Worm (Caenorhabditis elegans): ENCODE measurements around the gene syg-2.
A peak's percentile ranks its signal among the peaks of the same experiment; 100 is the strongest.

syg-2 gene

ce11 chrX:14636712-14637111 lies 18.1 kb upstream of the syg-2 start:
- no peak for TF ChIP-seq repo-1 (tag; optimal IDR thresholded peaks at IDR 0.05)
- TF ChIP-seq nfyb-1 (GFP tag; IDR thresholded peaks at IDR 0.05), result 0 out of 2 replicates have a peak, but pooled peaks have one; percentile 67
- peak in 1 of 3 experiments; percentile 30 for TF ChIP-seq lin-35 (GFP tag; optimal IDR thresholded peaks at IDR 0.05)
- TF ChIP-seq C17E4.6 (GFP tag; IDR thresholded peaks at IDR 0.05), result no peak
- TF ChIP-seq nhr-27 (tag; optimal IDR thresholded peaks at IDR 0.05), result no peak
- TF ChIP-seq hlh-26 (GFP tag; conservative IDR thresholded peaks at IDR 0.05), result no peak
- TF ChIP-seq ceh-27 (GFP tag; optimal IDR thresholded peaks at IDR 0.05), result peak; percentile 20
- peak; percentile 55 for TF ChIP-seq K12H6.12 (tag; optimal IDR thresholded peaks at IDR 0.05)
- no peak for TF ChIP-seq nhr-90 (tag; optimal IDR thresholded peaks at IDR 0.05)
- peak; percentile 94 for TF ChIP-seq zfh-2 (GFP tag; conservative IDR thresholded peaks at IDR 0.05)
- no peak for TF ChIP-seq unc-62 (GFP tag; optimal IDR thresholded peaks at IDR 0.05)
- TF ChIP-seq Y56A3A.18 (GFP tag; IDR thresholded peaks at IDR 0.05), result 0 out of 2 replicates have a peak, but pooled peaks have one; percentile 16
- no peak for TF ChIP-seq sptf-2 (GFP tag; optimal IDR thresholded peaks at IDR 0.05)
- TF ChIP-seq aptf-3 (GFP tag; IDR thresholded peaks at IDR 0.05), result 0 out of 2 replicates have a peak, but pooled peaks have one; percentile 41

ce11 chrX:14637445-14637844 lies 17.3 kb upstream of the syg-2 start:
- no peak for TF ChIP-seq chd-7 (tag; optimal IDR thresholded peaks at IDR 0.05)
- no peak for TF ChIP-seq F22D6.2 (tag; optimal IDR thresholded peaks at IDR 0.05)
- peak; percentile 25 for TF ChIP-seq snpc-4 (GFP tag; optimal IDR thresholded peaks at IDR 0.05)
- TF ChIP-seq snpc-4 (tag; optimal IDR thresholded peaks at IDR 0.05), result peak; percentile 48 to 89 (median 70)
- 0 out of 2 replicates have a peak, but pooled peaks have one; percentile 13 for TF ChIP-seq zfh-2 (GFP tag; conservative IDR thresholded peaks at IDR 0.05)
- TF ChIP-seq B0261.1 (tag; optimal IDR thresholded peaks at IDR 0.05), result no peak

ce11 chrX:14639941-14640340 lies 14.8 kb upstream of the syg-2 start:
- TF ChIP-seq F57C9.4 (tag; optimal IDR thresholded peaks at IDR 0.05) (no peak), F10E7.11 (tag; optimal IDR thresholded peaks at IDR 0.05) (no peak), K11D2.4 (GFP tag; IDR thresholded peaks at IDR 0.05) (0 out of 2 replicates have a peak, but pooled peaks have one; percentile 14), snpc-1.1 (tag; optimal IDR thresholded peaks at IDR 0.05; ENCODE audit: insufficient read depth) (no peak), lin-54 (GFP tag; optimal IDR thresholded peaks at IDR 0.05) (no peak), hlh-26 (GFP tag; conservative IDR thresholded peaks at IDR 0.05) (no peak), K12H6.12 (tag; optimal IDR thresholded peaks at IDR 0.05) (peak; percentile 49), egrh-3 (GFP tag; IDR thresholded peaks at IDR 0.05) (peak; percentile 57), zfh-2 (GFP tag; conservative IDR thresholded peaks at IDR 0.05) (peak; percentile 89), ets-4 (GFP tag; optimal IDR thresholded peaks at IDR 0.05) (no peak), nhr-90 (tag; optimal IDR thresholded peaks at IDR 0.05) (no peak), T26A5.8 (tag; optimal IDR thresholded peaks at IDR 0.05) (no peak), B0336.3 (GFP tag; IDR thresholded peaks at IDR 0.05) (no peak), nhr-120 (GFP tag; IDR thresholded peaks at IDR 0.05) (no peak)

- TF ChIP-seq atf-7 (tag; optimal IDR thresholded peaks at IDR 0.05), result no peak
- no peak for TF ChIP-seq snpc-1.1 (tag; optimal IDR thresholded peaks at IDR 0.05; ENCODE audit: insufficient read depth)
- no peak for TF ChIP-seq ceh-100 (GFP tag; IDR thresholded peaks at IDR 0.05)
- no peak for TF ChIP-seq gei-17 (GFP tag; optimal IDR thresholded peaks at IDR 0.05)
- TF ChIP-seq snpc-4 (GFP tag; optimal IDR thresholded peaks at IDR 0.05), result no peak
- no peak for TF ChIP-seq snpc-4 (tag; optimal IDR thresholded peaks at IDR 0.05)
These were observed 9.4 kb upstream of the syg-2 start, which contains the start of gene F54E4.4 for ce11 chrX:14645392-14645791. Gene F54E4.4 (minus strand): TSS chrX:14645492.

- TF ChIP-seq F37B4.10 (GFP tag; IDR thresholded peaks at IDR 0.05) (no peak), C17E4.6 (GFP tag; IDR thresholded peaks at IDR 0.05) (no peak), madf-6 (GFP tag; IDR thresholded peaks at IDR 0.05) (no peak), Y95B8A.8 (GFP tag; IDR thresholded peaks at IDR 0.05) (no peak), xnd-1 (tag; optimal IDR thresholded peaks at IDR 0.05) (no peak), dpl-1 (GFP tag; optimal IDR thresholded peaks at IDR 0.05) (no peak)
These were observed 5.5 kb upstream of the syg-2 start for ce11 chrX:14649224-14649623.

Measured in whole organism, young adult.